Fruit fly (Drosophila melanogaster) whole organism: ENCODE results near the gene CG7362.

ENCODE experiments used
- CG8478 ChIP-seq: fragments of >200 bp; optimal IDR thresholded peaks from 2 replicates; lab custom pipeline; 2018; ENCODE audit warnings: inconsistent platforms
- Dll ChIP-seq: fragments of >200 bp; optimal IDR thresholded peaks from 2 replicates; lab custom pipeline; 2017
- EcR ChIP-seq, 2 experiments: fragments of >200 bp; optimal IDR thresholded peaks; 2 replicates each; lab custom pipeline; 2017; ENCODE audit warnings: missing biosample characterization in 2 of 2, missing genetic modification characterization in 2 of 2, missing genetic modification reagents in 2 of 2
- pan ChIP-seq: fragments of >200 bp; optimal IDR thresholded peaks from 2 replicates; lab custom pipeline; 2017
- psq ChIP-seq: fragments of >200 bp; optimal IDR thresholded peaks from 2 replicates; lab custom pipeline; 2017
- usp ChIP-seq: fragments of >200 bp; optimal IDR thresholded peaks from 2 replicates; lab custom pipeline; 2017; ENCODE audit warnings: missing biosample characterization, missing genetic modification characterization, mixed read lengths

DNA sequence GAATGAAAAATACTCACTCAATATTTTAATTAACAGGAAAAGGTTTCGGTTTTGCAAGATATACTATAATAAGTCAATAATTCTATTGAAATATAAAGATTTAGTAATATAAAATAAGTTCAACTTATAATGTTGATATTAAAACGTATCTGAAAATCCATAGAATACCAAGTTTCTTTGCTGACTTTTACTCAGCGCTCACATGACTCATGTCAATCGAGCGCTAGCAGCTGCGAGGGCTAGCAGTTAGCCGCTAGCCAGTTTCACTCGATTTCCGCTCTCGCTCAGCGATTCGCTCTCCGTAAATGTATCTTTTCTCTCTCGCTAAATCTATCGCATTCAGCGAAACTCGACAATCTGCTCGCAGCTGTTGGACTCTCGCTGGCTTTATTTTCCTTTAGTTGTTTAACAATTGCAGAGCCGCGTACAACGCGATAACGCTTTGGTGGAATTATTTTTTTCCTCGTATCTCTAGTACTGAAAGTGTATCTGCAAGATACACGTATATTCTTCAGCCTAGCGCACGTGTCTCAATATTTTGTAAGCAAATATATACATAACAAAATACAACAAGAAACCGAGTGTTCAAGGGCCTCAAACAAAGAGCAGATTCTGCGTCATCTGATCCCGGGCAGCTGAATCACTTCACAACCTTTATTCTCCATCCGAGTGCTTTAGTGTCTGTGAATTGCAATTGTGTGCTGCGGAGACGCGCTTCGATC, 5.0 kb downstream of the CG7362 start:
- TF ChIP-seq usp (GFP tag; lab: Kevin White, UChicago) (no peak), psq (lab: Kevin White, UChicago) (no peak), pan (lab: Kevin White, UChicago) (no peak), EcR (GFP tag; optimal IDR thresholded peaks at IDR 0.05; lab: Kevin White, UChicago) (no peak), CG8478 (no peak), Dll (no peak)
